Worm (Caenorhabditis elegans) whole organism, late embryonic: ENCODE results near the gene R08C7.4.

ENCODE experiments used
- C08G9.2 ChIP-seq: sonication (generic microtip); optimal IDR thresholded peaks from 2 replicates; lab custom pipeline; 2016; ENCODE audit warnings: mild to moderate bottlenecking, missing genetic modification characterization, moderate library complexity, missing compliant biosample characterization
- ahr-1 ChIP-seq: sonication (generic microtip); optimal IDR thresholded peaks from 2 replicates; lab custom pipeline; 2016; ENCODE audit warnings: missing genetic modification characterization, missing compliant biosample characterization
- ama-1 ChIP-seq: fragments of 150-350 bp; optimal IDR thresholded peaks from 2 replicates; lab custom pipeline; 2014
- ceh-18 ChIP-seq: sonication (generic microtip); optimal IDR thresholded peaks from 2 replicates; lab custom pipeline; 2016; ENCODE audit warnings: missing genetic modification characterization, missing compliant biosample characterization
- eyg-1 ChIP-seq: sonication (generic microtip); optimal IDR thresholded peaks from 2 replicates; lab custom pipeline; 2016; ENCODE audit warnings: missing genotype, missing genetic modification characterization, missing compliant biosample characterization
- hlh-13 ChIP-seq: fragments of 200-800 bp; sonication (Bioruptor generic); optimal IDR thresholded peaks from 2 replicates; lab custom pipeline; 2018; ENCODE audit warnings: mild to moderate bottlenecking, missing genetic modification characterization, missing compliant biosample characterization
- hlh-15 ChIP-seq: sonication (generic microtip); optimal IDR thresholded peaks from 2 replicates; lab custom pipeline; 2016; ENCODE audit warnings: missing genetic modification characterization, missing compliant biosample characterization
- madf-2 ChIP-seq: sonication (generic microtip); optimal IDR thresholded peaks from 2 replicates; lab custom pipeline; 2017; ENCODE audit warnings: missing genetic modification characterization, missing compliant biosample characterization
- nhr-11 ChIP-seq: fragments of 150-350 bp; optimal IDR thresholded peaks from 2 replicates; lab custom pipeline; 2014; ENCODE audit warnings: missing biosample characterization, missing genetic modification characterization
- pax-1 ChIP-seq: fragments of 150-350 bp; optimal IDR thresholded peaks from 2 replicates; lab custom pipeline; 2014; ENCODE audit warnings: missing biosample characterization, missing genetic modification characterization
- pha-2 ChIP-seq: sonication (generic microtip); optimal IDR thresholded peaks from 2 replicates; lab custom pipeline; 2017; ENCODE audit warnings: mild to moderate bottlenecking, missing genetic modification characterization, missing compliant biosample characterization
- pqm-1 ChIP-seq: sonication (generic microtip); optimal IDR thresholded peaks from 2 replicates; lab custom pipeline; 2016; ENCODE audit warnings: missing genetic modification characterization, missing compliant biosample characterization
- rnt-1 ChIP-seq: sonication (generic microtip); optimal IDR thresholded peaks from 2 replicates; lab custom pipeline; 2016; ENCODE audit warnings: missing genetic modification characterization, missing compliant biosample characterization
- sdc-2 ChIP-seq: sonication (generic microtip); optimal IDR thresholded peaks from 2 replicates; lab custom pipeline; 2016; ENCODE audit warnings: missing genotype, missing genetic modification characterization, missing compliant biosample characterization
- sox-2 ChIP-seq: fragments of 200-800 bp; sonication (Bioruptor generic); IDR thresholded peaks from 2 replicates; pipeline ENCODE4 v1.3.6; 2022; ENCODE audit warnings: missing genetic modification reagents, missing genetic modification characterization, missing compliant biosample characterization
- tbx-7 ChIP-seq: sonication (generic microtip); optimal IDR thresholded peaks from 2 replicates; lab custom pipeline; 2016; ENCODE audit warnings: missing genotype, missing genetic modification characterization, missing compliant biosample characterization
- zip-5 ChIP-seq: sonication (generic microtip); optimal IDR thresholded peaks from 2 replicates; lab custom pipeline; 2016; ENCODE audit warnings: missing genetic modification characterization, missing compliant biosample characterization
- ztf-16 ChIP-seq: sonication (generic microtip); optimal IDR thresholded peaks from 2 replicates; lab custom pipeline; 2017; ENCODE audit warnings: missing genetic modification characterization, missing compliant biosample characterization

Gene R08C7.4

DNA sequence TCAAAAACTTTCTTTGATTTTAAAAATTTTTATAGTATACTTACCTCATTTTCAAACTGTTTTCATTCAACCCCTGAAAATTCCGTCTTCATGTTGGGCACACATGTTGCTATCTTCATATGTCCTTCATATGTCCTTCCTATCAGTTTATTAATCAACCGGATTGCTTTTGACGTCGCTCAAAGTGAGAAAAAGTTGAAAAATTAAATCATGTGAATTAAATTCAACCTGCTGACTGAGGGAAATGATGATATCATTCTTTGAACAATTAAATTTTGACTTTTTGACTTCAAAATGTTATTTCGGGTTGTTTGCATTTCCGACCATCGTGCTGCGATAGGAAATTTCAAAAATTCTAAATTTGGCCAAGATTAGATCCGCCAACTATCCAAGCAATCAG is 49.7 kb downstream of the R08C7.4 start:
- TF ChIP-seq ama-1 (lab: Kevin White, UChicago) (no peak), pax-1 (tag; lab: Kevin White, UChicago) (no peak), zip-5 (tag; lab: Kevin White, UChicago) (no peak), pqm-1 (tag; lab: Kevin White, UChicago) (no peak), pha-2 (tag; lab: Kevin White, UChicago) (no peak)

DNA sequence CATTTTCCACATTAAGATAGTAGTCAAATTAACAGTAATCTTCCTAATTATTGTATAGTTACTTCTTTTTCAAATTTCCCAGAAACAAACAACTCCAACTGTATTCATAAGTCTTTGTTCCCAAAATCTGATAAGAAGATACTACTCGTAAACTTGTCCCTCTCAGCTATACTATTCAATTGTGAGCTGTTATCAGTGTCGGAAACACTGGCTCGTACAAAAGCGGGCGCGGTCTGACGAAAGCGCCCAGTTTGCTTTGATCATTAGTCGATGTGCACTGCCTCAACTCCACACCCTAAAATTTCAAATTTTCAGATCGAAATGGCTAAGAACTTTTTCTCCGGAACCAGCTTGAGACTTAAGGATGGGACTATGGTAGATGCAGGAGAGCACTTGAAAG is 51.9 kb downstream of the R08C7.4 start, which contains the start of gene trx-3:
TSS of gene trx-3 (plus strand) at position 291 of the 400 bp plus-strand sequence.
- TF ChIP-seq sox-2 (no peak), hlh-13 (GFP tag; lab: Kevin White, UChicago) (no peak), nhr-11 (tag; lab: Kevin White, UChicago) (no peak), tbx-7 (tag; lab: Kevin White, UChicago) (no peak), ztf-16 (tag; lab: Kevin White, UChicago) (no peak), madf-2 (tag; lab: Kevin White, UChicago) (no peak), rnt-1 (tag; lab: Kevin White, UChicago) (no peak), C08G9.2 (tag; lab: Kevin White, UChicago) (no peak), ceh-18 (tag; lab: Kevin White, UChicago) (no peak), eyg-1 (tag; lab: Kevin White, UChicago) (no peak), sdc-2 (no peak), pqm-1 (tag; lab: Kevin White, UChicago) (no peak), ama-1 (lab: Kevin White, UChicago) (no peak), ahr-1 (tag; lab: Kevin White, UChicago) (no peak), hlh-15 (no peak)
- TF ChIP-seq, all 69 proteins: peak for 0
